Worm (Caenorhabditis elegans) whole organism, midembryonic: Measurements from ENCODE around the gene F08G2.8.

Source experiments
- T22C8.4 ChIP-seq: fragments of 200-800 bp; sonication (Bioruptor generic); IDR thresholded peaks from 2 replicates; pipeline ENCODE4 v1.3.6; 2022; ENCODE audit warnings: missing genetic modification characterization, missing compliant biosample characterization
- cog-1 ChIP-seq: sonication (generic microtip); optimal IDR thresholded peaks from 2 replicates; lab custom pipeline; 2016; ENCODE audit warnings: missing genetic modification characterization, missing compliant biosample characterization
- flt-1 ChIP-seq: fragments of 200-800 bp; sonication (Bioruptor generic); IDR thresholded peaks from 2 replicates; pipeline ENCODE4 v1.3.6; 2022; ENCODE audit warnings: missing genetic modification characterization, missing compliant biosample characterization
- klf-2 ChIP-seq: fragments of 200-800 bp; sonication (Bioruptor generic); conservative IDR thresholded peaks from 2 replicates; pipeline ENCODE4 v1.3.6; 2022; ENCODE audit warnings: missing genetic modification reagents, missing genetic modification characterization, missing compliant biosample characterization
- med-1 ChIP-seq: sonication (generic microtip); optimal IDR thresholded peaks from 2 replicates; lab custom pipeline; 2017; ENCODE audit warnings: missing genetic modification characterization, mild to moderate bottlenecking, missing compliant biosample characterization, antibody characterized with exemption, missing genetic modification reagents; ENCODE audit not compliant: insufficient read depth
- ref-1 ChIP-seq: fragments of 200-800 bp; sonication (Bioruptor generic); conservative IDR thresholded peaks from 2 replicates; pipeline ENCODE4 v1.3.6; 2022; ENCODE audit warnings: missing genetic modification reagents, missing genetic modification characterization, missing compliant biosample characterization
- tab-1 ChIP-seq: fragments of 200-800 bp; sonication (Bioruptor generic); IDR thresholded peaks from 2 replicates; pipeline ENCODE4 v1.3.6; 2022; ENCODE audit warnings: missing genetic modification characterization, missing compliant biosample characterization
- ztf-23 ChIP-seq: fragments of 200-800 bp; sonication (Bioruptor generic); IDR thresholded peaks from 2 replicates; pipeline ENCODE4 v1.3.6; 2022; ENCODE audit warnings: missing genetic modification reagents, missing genetic modification characterization, missing compliant biosample characterization
- ztf-29 ChIP-seq: fragments of 200-800 bp; sonication (Bioruptor generic); IDR thresholded peaks from 2 replicates; pipeline ENCODE4 v1.3.6; 2022; ENCODE audit warnings: missing genetic modification reagents, missing genetic modification characterization, missing compliant biosample characterization

F08G2.8 gene

DNA sequence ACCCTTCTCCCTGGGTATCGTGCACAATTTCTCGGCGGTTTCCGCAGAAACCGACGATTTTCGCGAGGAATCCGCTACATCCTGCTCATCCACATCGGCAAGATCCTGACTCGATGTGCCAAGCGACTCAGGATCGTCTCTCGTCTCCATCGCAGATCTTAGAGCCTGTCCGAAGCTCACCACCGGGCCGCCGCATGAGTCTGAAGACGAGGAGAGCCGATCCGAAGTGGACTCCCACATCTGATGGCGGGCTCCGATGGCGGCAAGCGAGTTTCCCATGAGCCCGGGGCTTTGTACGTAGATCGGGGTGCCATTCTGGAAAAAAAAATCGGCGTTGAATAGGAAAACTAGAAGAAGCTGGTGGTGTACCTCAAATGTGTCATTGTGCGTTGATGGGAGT lies 6.2 kb downstream of the F08G2.8 start:
- no peak for TF ChIP-seq ztf-29 (GFP tag; lab: Robert Waterston, UW)
- TF ChIP-seq tab-1 = no peak
- no peak for TF ChIP-seq ztf-23 (GFP tag; lab: Robert Waterston, UW)
- TF ChIP-seq ref-1 (GFP tag; lab: Robert Waterston, UW) = no peak
- TF ChIP-seq cog-1 (tag; lab: Kevin White, UChicago) = no peak
- no peak for TF ChIP-seq T22C8.4 (GFP tag; lab: Robert Waterston, UW)
- no peak for TF ChIP-seq klf-2 (GFP tag; lab: Robert Waterston, UW)
- no peak for TF ChIP-seq med-1 (GFP tag; lab: Kevin White, UChicago)
- TF ChIP-seq flt-1 = no peak

DNA sequence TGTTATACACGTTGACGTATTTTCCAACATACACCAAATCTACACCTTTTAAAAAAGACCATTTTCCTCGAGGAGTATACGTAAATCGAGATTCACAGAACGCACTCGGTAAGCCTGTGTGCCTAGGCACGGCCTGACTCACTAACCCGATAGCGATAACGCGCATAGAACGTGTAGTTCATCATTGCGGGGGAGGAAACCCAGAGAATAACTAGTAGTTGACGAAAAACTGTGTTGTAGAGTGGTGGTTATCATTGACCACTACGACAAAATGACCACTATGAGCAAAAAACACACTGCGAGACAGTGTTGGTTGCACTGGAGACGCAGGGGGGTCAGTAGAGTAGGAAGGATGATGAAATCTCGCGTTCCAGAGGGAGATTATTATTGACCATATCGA lies 7.7 kb downstream of the F08G2.8 start:
- no peak for TF ChIP-seq ref-1 (GFP tag; lab: Robert Waterston, UW)
- TF ChIP-seq flt-1 = no peak
- no peak for TF ChIP-seq cog-1 (tag; lab: Kevin White, UChicago)
- TF ChIP-seq tab-1 = no peak
- no peak for TF ChIP-seq ztf-29 (GFP tag; lab: Robert Waterston, UW)
- TF ChIP-seq med-1 (GFP tag; lab: Kevin White, UChicago) = no peak
- no peak for TF ChIP-seq T22C8.4 (GFP tag; lab: Robert Waterston, UW)
- TF ChIP-seq klf-2 (GFP tag; lab: Robert Waterston, UW) = no peak
- no peak for TF ChIP-seq ztf-23 (GFP tag; lab: Robert Waterston, UW)

- TF ChIP-seq klf-2 (GFP tag; lab: Robert Waterston, UW) (no peak), T22C8.4 (GFP tag; lab: Robert Waterston, UW) (no peak), ref-1 (GFP tag; lab: Robert Waterston, UW) (no peak), ztf-23 (GFP tag; lab: Robert Waterston, UW) (no peak), flt-1 (no peak), cog-1 (tag; lab: Kevin White, UChicago) (no peak), med-1 (GFP tag; lab: Kevin White, UChicago) (no peak), ztf-29 (GFP tag; lab: Robert Waterston, UW) (no peak), tab-1 (no peak)
Measured at ce11 chrII:13860900-13861299, 8.8 kb downstream of the F08G2.8 start.

ce11 chrII:13862453-13862852 lies 10.3 kb downstream of the F08G2.8 start:
- TF ChIP-seq klf-2 (GFP tag; lab: Robert Waterston, UW) (no peak), med-1 (GFP tag; lab: Kevin White, UChicago) (no peak), flt-1 (no peak), ztf-29 (GFP tag; lab: Robert Waterston, UW) (no peak), tab-1 (no peak), ztf-23 (GFP tag; lab: Robert Waterston, UW) (no peak), T22C8.4 (GFP tag; lab: Robert Waterston, UW) (no peak), ref-1 (GFP tag; lab: Robert Waterston, UW) (no peak)

- TF ChIP-seq ztf-29 (GFP tag; lab: Robert Waterston, UW) (no peak), ref-1 (GFP tag; lab: Robert Waterston, UW) (no peak), ztf-23 (GFP tag; lab: Robert Waterston, UW) (no peak), T22C8.4 (GFP tag; lab: Robert Waterston, UW) (peak; percentile 56; the same call in 1 of the 2 replicates), cog-1 (tag; lab: Kevin White, UChicago) (no peak), tab-1 (no peak), flt-1 (no peak)
Measured at ce11 chrII:13872191-13872889, 20.2 kb downstream of the F08G2.8 start, which contains the start of the genes cup-14 and ndub-8. cup-14 (minus strand) TSS chrII:13872241. ndub-8 (plus strand) TSS chrII:13872869.

ce11 chrII:13875734-13876133 lies 23.6 kb downstream of the F08G2.8 start, which contains the start of gene ing-3:
ing-3 (plus strand) TSS chrII:13876034.
- TF ChIP-seq flt-1 (no peak), med-1 (GFP tag; lab: Kevin White, UChicago) (no peak), cog-1 (tag; lab: Kevin White, UChicago) (no peak), T22C8.4 (GFP tag; lab: Robert Waterston, UW) (no peak), klf-2 (GFP tag; lab: Robert Waterston, UW) (no peak), tab-1 (no peak), ztf-23 (GFP tag; lab: Robert Waterston, UW) (no peak), ztf-29 (GFP tag; lab: Robert Waterston, UW) (no peak), ref-1 (GFP tag; lab: Robert Waterston, UW) (no peak)

DNA sequence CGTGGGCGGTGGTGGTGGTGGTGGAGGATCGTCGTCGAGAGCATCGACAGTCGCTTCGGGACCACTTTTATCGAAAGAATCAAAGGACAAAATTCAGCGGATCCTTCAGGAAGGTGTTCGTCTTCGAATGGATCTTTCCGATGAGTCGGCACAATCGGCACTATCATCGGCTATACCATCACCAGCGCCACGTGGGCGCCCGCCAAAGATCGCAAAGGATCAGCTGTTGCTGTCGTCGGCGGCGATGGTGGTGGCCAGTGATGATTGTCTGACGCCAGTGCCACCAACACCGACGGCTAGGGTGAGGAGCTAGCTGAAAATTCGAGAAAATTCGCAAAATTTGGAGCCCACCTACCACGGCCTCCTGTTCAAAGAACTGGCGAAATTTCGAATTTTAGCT lies 25.9 kb downstream of the F08G2.8 start:
- TF ChIP-seq med-1 (GFP tag; lab: Kevin White, UChicago) = no peak
- TF ChIP-seq cog-1 (tag; lab: Kevin White, UChicago) = no peak
- TF ChIP-seq klf-2 (GFP tag; lab: Robert Waterston, UW) = no peak
- TF ChIP-seq T22C8.4 (GFP tag; lab: Robert Waterston, UW) = no peak
- no peak for TF ChIP-seq ztf-23 (GFP tag; lab: Robert Waterston, UW)
- no peak for TF ChIP-seq ztf-29 (GFP tag; lab: Robert Waterston, UW)
- no peak for TF ChIP-seq tab-1
- no peak for TF ChIP-seq ref-1 (GFP tag; lab: Robert Waterston, UW)
- TF ChIP-seq flt-1 = no peak

ce11 chrII:13879589-13879988 lies 27.5 kb downstream of the F08G2.8 start:
- TF ChIP-seq ztf-23 (GFP tag; lab: Robert Waterston, UW) (no peak), T22C8.4 (GFP tag; lab: Robert Waterston, UW) (no peak), ztf-29 (GFP tag; lab: Robert Waterston, UW) (no peak), klf-2 (GFP tag; lab: Robert Waterston, UW) (no peak), tab-1 (no peak), flt-1 (no peak), cog-1 (tag; lab: Kevin White, UChicago) (no peak), med-1 (GFP tag; lab: Kevin White, UChicago) (no peak), ref-1 (GFP tag; lab: Robert Waterston, UW) (no peak)

- TF ChIP-seq ztf-23 (GFP tag; lab: Robert Waterston, UW) = no peak
Measured at ce11 chrII:13882405-13882804, 30.3 kb downstream of the F08G2.8 start, which contains the start of gene hda-10. hda-10 (plus strand) TSS chrII:13882705.
